Worm (Caenorhabditis elegans) whole organism, mixed stage, embryonic: Measurements from ENCODE around the gene C53A5.11.

Experiments used
- elt-3 ChIP-seq: fragments of 150-350 bp; optimal IDR thresholded peaks from 2 replicates; lab custom pipeline; 2014; ENCODE audit warnings: missing biosample characterization, missing genetic modification characterization
- flh-1 ChIP-seq: fragments of 200-800 bp; sonication (Bioruptor generic); optimal IDR thresholded peaks from 2 replicates; lab custom pipeline; 2018; ENCODE audit warnings: mild to moderate bottlenecking, missing genetic modification characterization, moderate library complexity, missing compliant biosample characterization
- lsy-2 ChIP-seq: fragments of 150-350 bp; optimal IDR thresholded peaks from 2 replicates; lab custom pipeline; 2014; ENCODE audit warnings: missing biosample characterization, missing genetic modification characterization
- mab-5 ChIP-seq: fragments of 150-350 bp; optimal IDR thresholded peaks from 2 replicates; lab custom pipeline; 2014; ENCODE audit warnings: missing biosample characterization, missing genetic modification characterization
- mls-2 ChIP-seq: sonication (generic microtip); optimal IDR thresholded peaks from 2 replicates; lab custom pipeline; 2016; ENCODE audit warnings: mild to moderate bottlenecking, missing genetic modification characterization, moderate library complexity, missing compliant biosample characterization
- nhr-12 ChIP-seq: fragments of 150-350 bp; optimal IDR thresholded peaks from 2 replicates; lab custom pipeline; 2014; ENCODE audit warnings: missing biosample characterization, missing genetic modification characterization
- nhr-2 ChIP-seq: fragments of 150-350 bp; optimal IDR thresholded peaks from 2 replicates; lab custom pipeline; 2014; ENCODE audit warnings: missing biosample characterization, missing genetic modification characterization
- nhr-28 ChIP-seq: fragments of 150-350 bp; optimal IDR thresholded peaks from 2 replicates; lab custom pipeline; 2014; ENCODE audit warnings: missing biosample characterization, missing genetic modification characterization

ce11 chrV:14519268-14519667, 43.4 kb upstream of the C53A5.11 start, which contains the start of gene R02D5.8:
- TF ChIP-seq nhr-28 (tag; lab: Kevin White, UChicago): no peak
- TF ChIP-seq nhr-2: no peak
- TF ChIP-seq elt-3 (tag; lab: Kevin White, UChicago): no peak
- TF ChIP-seq mls-2: no peak
- no peak for TF ChIP-seq mab-5 (tag; lab: Kevin White, UChicago)
- no peak for TF ChIP-seq lsy-2
- no peak for TF ChIP-seq nhr-12 (tag; lab: Kevin White, UChicago)
- TF ChIP-seq flh-1: no peak
